Worm (Caenorhabditis elegans) whole organism, midembryonic: Measurements from ENCODE around the gene cest-24.

ENCODE experiments used
- T22C8.4 ChIP-seq: fragments of 200-800 bp; sonication (Bioruptor generic); IDR thresholded peaks from 2 replicates; pipeline ENCODE4 v1.3.6; 2022; ENCODE audit warnings: missing genetic modification characterization, missing compliant biosample characterization
- cog-1 ChIP-seq: sonication (generic microtip); optimal IDR thresholded peaks from 2 replicates; lab custom pipeline; 2016; ENCODE audit warnings: missing genetic modification characterization, missing compliant biosample characterization
- flt-1 ChIP-seq: fragments of 200-800 bp; sonication (Bioruptor generic); IDR thresholded peaks from 2 replicates; pipeline ENCODE4 v1.3.6; 2022; ENCODE audit warnings: missing genetic modification characterization, missing compliant biosample characterization
- klf-2 ChIP-seq: fragments of 200-800 bp; sonication (Bioruptor generic); conservative IDR thresholded peaks from 2 replicates; pipeline ENCODE4 v1.3.6; 2022; ENCODE audit warnings: missing genetic modification reagents, missing genetic modification characterization, missing compliant biosample characterization
- med-1 ChIP-seq: sonication (generic microtip); optimal IDR thresholded peaks from 2 replicates; lab custom pipeline; 2017; ENCODE audit warnings: missing genetic modification characterization, mild to moderate bottlenecking, missing compliant biosample characterization, antibody characterized with exemption, missing genetic modification reagents; ENCODE audit not compliant: insufficient read depth
- ref-1 ChIP-seq: fragments of 200-800 bp; sonication (Bioruptor generic); conservative IDR thresholded peaks from 2 replicates; pipeline ENCODE4 v1.3.6; 2022; ENCODE audit warnings: missing genetic modification reagents, missing genetic modification characterization, missing compliant biosample characterization
- tab-1 ChIP-seq: fragments of 200-800 bp; sonication (Bioruptor generic); IDR thresholded peaks from 2 replicates; pipeline ENCODE4 v1.3.6; 2022; ENCODE audit warnings: missing genetic modification characterization, missing compliant biosample characterization
- ztf-23 ChIP-seq: fragments of 200-800 bp; sonication (Bioruptor generic); IDR thresholded peaks from 2 replicates; pipeline ENCODE4 v1.3.6; 2022; ENCODE audit warnings: missing genetic modification reagents, missing genetic modification characterization, missing compliant biosample characterization
- ztf-29 ChIP-seq: fragments of 200-800 bp; sonication (Bioruptor generic); IDR thresholded peaks from 2 replicates; pipeline ENCODE4 v1.3.6; 2022; ENCODE audit warnings: missing genetic modification reagents, missing genetic modification characterization, missing compliant biosample characterization

The cest-24 gene

DNA sequence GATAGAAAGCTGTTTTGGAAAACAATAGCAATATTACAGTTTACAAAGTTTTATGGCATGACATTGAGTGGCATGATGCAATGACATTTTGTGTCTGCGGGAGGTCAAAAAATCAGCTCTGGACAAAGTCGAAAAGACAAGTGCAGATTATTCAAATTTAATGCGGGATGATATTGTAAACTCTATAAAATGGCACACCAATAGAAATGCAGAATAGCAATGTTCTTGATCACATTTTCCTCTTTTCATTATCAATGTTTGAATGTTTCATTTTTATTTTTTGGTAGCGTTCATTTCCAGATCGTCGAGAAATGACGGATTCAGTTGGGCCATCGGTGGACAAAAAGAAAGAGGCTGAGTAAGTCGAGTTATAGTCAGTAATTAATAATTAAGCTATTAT is 12.2 kb downstream of the cest-24 start, which contains the start of gene T28C12.2:
Gene T28C12.2, plus strand, starts transcription at position 301 of the 400 bp plus-strand sequence.
- TF ChIP-seq T22C8.4 (GFP tag; lab: Robert Waterston, UW) (no peak), ztf-29 (GFP tag; lab: Robert Waterston, UW) (no peak), tab-1 (GFP tag; lab: Robert Waterston, UW) (no peak), med-1 (GFP tag; lab: Kevin White, UChicago) (no peak), ztf-23 (no peak)

- no peak for TF ChIP-seq ztf-29 (GFP tag; lab: Robert Waterston, UW)
- no peak for TF ChIP-seq tab-1 (GFP tag; lab: Robert Waterston, UW)
- no peak for TF ChIP-seq flt-1 (GFP tag; lab: Robert Waterston, UW)
- TF ChIP-seq ztf-23: no peak
- TF ChIP-seq klf-2 (GFP tag; lab: Robert Waterston, UW): no peak
- no peak for TF ChIP-seq med-1 (GFP tag; lab: Kevin White, UChicago)
- no peak for TF ChIP-seq ref-1
These were observed 14.9 kb downstream of the cest-24 start, which contains the start of gene T28C12.1 for ce11 chrV:6331607-6332006. TSS of gene T28C12.1 (plus strand) at chrV:6331907.

ce11 chrV:6335226-6335625 is 18.5 kb downstream of the cest-24 start:
- TF ChIP-seq ref-1: no peak
- TF ChIP-seq cog-1 (tag; lab: Kevin White, UChicago): no peak
- no peak for TF ChIP-seq tab-1 (GFP tag; lab: Robert Waterston, UW)
- TF ChIP-seq med-1 (GFP tag; lab: Kevin White, UChicago): no peak
- no peak for TF ChIP-seq klf-2 (GFP tag; lab: Robert Waterston, UW)
- no peak for TF ChIP-seq ztf-23
- no peak for TF ChIP-seq T22C8.4 (GFP tag; lab: Robert Waterston, UW)
- no peak for TF ChIP-seq ztf-29 (GFP tag; lab: Robert Waterston, UW)
- TF ChIP-seq flt-1 (GFP tag; lab: Robert Waterston, UW): no peak

DNA sequence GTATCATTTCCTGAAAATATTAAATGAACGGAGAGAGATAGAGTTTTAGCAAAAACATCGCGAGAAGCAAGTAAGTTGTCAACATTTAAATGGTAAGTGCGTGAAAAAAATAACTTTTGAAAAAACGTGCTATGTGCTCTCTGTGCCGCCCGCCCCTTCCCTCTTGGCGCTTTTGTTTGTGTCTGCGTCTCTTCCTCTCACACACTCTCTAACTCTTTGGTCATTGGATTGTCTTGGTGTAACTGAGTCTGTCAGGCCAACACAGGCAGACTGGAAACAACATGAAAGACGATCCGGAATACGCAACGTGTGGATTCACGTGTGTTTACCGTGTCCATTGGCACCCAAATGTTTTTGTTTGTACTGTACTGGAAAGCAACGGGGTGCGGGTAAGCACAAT is 19.4 kb downstream of the cest-24 start, which contains the start of gene T28C12.6:
Gene T28C12.6, minus strand, starts transcription at position 12 of the 400 bp plus-strand sequence.
- TF ChIP-seq cog-1 (tag; lab: Kevin White, UChicago) (no peak), ztf-23 (no peak), klf-2 (GFP tag; lab: Robert Waterston, UW) (no peak), flt-1 (GFP tag; lab: Robert Waterston, UW) (no peak), T22C8.4 (GFP tag; lab: Robert Waterston, UW) (no peak), ref-1 (no peak)

DNA sequence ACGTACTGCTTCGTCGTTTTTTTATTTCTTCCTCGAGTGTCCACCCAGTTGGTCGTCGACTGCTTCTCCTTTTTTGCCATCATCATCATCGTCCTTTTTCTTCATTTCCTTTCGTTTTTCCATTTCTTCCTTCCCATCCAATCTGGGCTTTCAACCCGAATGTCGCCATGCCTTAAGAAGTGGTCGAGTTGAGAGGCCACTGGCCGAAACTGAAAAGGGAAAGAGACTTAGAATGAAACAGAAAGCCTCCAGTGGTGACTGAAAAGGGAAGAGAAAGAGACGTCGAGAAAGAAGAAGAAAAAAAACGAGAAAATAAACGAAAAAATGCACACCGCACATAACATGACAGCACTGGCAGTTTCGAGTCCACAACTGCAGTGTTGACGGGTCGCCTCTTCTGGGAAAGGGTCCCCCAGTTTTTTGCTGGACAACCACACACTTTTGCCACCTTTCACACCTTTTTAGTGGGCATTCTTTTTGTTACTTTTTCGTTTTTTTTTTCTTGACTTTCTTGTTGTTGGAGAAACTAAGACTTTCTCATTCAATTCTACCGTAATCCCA is 24.4 kb downstream of the cest-24 start:
- no peak for TF ChIP-seq cog-1 (tag; lab: Kevin White, UChicago)
- TF ChIP-seq ztf-23: no peak
- TF ChIP-seq T22C8.4 (GFP tag; lab: Robert Waterston, UW): no peak
- no peak for TF ChIP-seq ztf-29 (GFP tag; lab: Robert Waterston, UW)
- no peak for TF ChIP-seq tab-1 (GFP tag; lab: Robert Waterston, UW)
- TF ChIP-seq med-1 (GFP tag; lab: Kevin White, UChicago): no peak
- TF ChIP-seq ref-1: no peak
- TF ChIP-seq klf-2 (GFP tag; lab: Robert Waterston, UW): no peak

DNA sequence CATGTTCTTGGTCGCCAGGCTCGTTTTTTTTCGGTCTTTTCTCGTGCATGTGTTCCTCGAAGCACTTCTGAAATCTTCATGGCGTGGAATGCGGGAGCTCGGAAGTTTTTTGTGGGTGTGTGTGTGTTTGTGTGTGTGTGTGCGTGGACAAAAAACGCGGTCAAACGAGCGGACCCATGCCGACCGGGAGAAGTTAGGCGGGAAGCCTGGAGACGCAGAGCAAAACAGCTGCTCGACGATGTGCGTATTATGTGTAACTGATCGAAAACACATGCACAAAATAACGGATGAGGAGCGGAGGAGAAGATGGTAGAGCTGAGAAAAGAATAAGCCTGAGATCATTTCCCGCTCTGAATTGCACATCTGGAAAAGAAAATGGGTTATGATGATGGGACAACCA is 25.8 kb downstream of the cest-24 start:
- TF ChIP-seq ztf-29 (GFP tag; lab: Robert Waterston, UW) (no peak), ztf-23 (0 out of 2 replicates have a peak, but pooled peaks have one; percentile 44)

DNA sequence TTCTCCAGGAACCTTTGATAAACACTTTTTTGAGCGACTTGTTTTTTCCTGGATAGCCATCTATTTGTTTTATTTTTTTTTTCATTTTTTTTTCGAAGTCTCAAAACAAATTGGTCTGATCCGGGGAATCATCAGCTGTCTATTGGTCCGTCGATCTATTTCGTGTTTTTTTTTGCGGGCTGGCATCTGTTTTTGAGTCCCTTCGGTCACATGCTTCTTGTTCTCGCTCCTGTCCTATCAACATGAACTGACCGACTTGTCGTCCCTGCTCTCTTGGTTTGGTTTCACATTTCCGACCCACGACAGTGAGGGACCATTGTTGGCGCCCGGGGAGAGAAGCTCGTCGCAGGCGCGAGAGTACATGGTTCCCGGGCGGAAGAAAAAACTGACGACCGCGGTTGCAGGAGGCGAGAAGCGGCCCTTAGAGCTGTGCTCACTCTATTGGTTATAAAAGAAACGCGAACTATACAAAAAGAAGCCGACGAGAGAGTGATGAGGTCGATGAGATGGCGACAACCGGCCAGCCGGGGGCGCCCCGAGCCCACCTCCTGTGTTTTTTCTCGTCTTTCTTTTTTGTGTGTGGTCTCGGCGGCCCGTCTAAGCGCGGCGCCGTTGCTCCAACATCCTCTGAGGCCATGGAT is 27.9 kb downstream of the cest-24 start:
- no peak for TF ChIP-seq med-1 (GFP tag; lab: Kevin White, UChicago)
- no peak for TF ChIP-seq cog-1 (tag; lab: Kevin White, UChicago)
- TF ChIP-seq T22C8.4 (GFP tag; lab: Robert Waterston, UW): no peak
- no peak for TF ChIP-seq tab-1 (GFP tag; lab: Robert Waterston, UW)
- no peak for TF ChIP-seq flt-1 (GFP tag; lab: Robert Waterston, UW)
- no peak for TF ChIP-seq ztf-23
- TF ChIP-seq klf-2 (GFP tag; lab: Robert Waterston, UW): no peak
- no peak for TF ChIP-seq ref-1
- no peak for TF ChIP-seq ztf-29 (GFP tag; lab: Robert Waterston, UW)

DNA sequence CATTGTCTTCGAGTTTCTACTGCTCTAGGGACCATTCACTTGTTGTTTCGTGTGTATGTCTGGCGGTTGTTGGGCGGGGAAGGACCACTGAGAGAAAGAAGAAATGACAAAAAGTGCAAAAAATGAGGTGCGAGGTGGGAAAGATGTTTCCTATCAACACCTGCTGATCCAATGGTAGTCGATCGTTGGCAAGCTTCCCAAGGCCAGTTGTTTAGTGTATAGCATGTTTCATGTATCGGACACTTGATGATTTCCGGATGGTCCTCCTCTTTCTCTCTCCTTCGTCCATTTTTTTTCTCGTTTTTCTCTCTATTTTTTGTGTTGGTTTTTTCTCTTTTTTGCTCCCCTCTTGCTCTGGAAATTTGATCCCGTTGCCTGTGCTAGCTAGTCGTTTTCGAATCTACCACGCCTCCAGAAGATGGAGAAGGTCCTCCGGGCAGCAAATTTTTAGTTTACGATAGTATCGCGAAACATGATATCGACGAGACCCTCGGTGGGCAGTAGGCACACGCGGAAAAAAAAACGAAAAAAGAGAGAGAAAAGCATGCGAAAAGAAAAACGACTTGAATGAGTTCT is 29.4 kb downstream of the cest-24 start:
- TF ChIP-seq ref-1 (no peak), tab-1 (GFP tag; lab: Robert Waterston, UW) (no peak), flt-1 (GFP tag; lab: Robert Waterston, UW) (no peak), klf-2 (GFP tag; lab: Robert Waterston, UW) (no peak)

DNA sequence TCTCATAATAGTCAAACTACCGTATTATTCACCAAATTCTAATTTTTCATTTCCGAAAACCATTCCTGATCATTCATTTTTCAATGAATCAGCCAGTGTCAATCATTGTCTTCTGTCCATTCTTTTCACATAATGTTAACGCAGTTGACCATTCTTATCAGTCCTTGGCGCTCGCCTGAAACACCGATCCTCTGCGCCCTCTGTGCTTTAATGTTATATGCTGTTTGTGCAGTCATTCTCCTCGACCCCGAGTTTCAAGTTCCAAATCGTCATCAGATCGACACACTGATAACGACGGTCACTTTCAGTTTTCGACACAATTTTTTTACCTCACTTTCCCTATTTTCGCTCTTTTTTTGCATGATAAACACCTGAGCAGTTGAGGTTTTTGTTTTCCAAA is 30.2 kb downstream of the cest-24 start:
- TF ChIP-seq ztf-23 (no peak), ztf-29 (GFP tag; lab: Robert Waterston, UW) (no peak), T22C8.4 (GFP tag; lab: Robert Waterston, UW) (no peak), tab-1 (GFP tag; lab: Robert Waterston, UW) (no peak), cog-1 (tag; lab: Kevin White, UChicago) (no peak), flt-1 (GFP tag; lab: Robert Waterston, UW) (no peak), klf-2 (GFP tag; lab: Robert Waterston, UW) (no peak), med-1 (GFP tag; lab: Kevin White, UChicago) (no peak)

DNA sequence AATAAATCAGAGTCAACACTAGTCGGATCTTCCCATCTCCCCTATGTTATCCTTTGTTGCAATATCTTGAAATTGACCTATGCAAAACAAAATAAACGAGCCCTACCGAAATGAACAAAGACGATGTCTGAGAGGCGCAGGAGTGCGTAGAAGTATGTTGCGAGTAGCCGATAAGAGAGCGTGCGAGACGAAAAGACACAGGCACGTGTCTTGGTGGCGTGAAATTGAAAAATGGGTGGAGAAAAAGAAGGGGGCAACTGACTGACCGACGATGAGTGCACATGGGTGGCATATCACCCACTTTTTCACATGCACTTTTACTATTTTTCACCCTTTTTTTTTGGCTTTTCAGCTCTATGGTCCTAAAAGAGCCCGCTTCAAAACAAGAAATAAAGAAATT is 31.4 kb downstream of the cest-24 start:
- TF ChIP-seq ztf-29 (GFP tag; lab: Robert Waterston, UW) (no peak), klf-2 (GFP tag; lab: Robert Waterston, UW) (no peak), T22C8.4 (GFP tag; lab: Robert Waterston, UW) (no peak), tab-1 (GFP tag; lab: Robert Waterston, UW) (no peak), flt-1 (GFP tag; lab: Robert Waterston, UW) (no peak), ref-1 (no peak), ztf-23 (no peak), med-1 (GFP tag; lab: Kevin White, UChicago) (no peak), cog-1 (tag; lab: Kevin White, UChicago) (no peak)
